Worm (Caenorhabditis elegans) whole organism, L3 larva: ENCODE results near the gene F53F8.5.

Experiments
- R02D3.7 ChIP-seq: fragments of 150-350 bp; optimal IDR thresholded peaks from 2 replicates; lab custom pipeline; 2014; ENCODE audit warnings: missing biosample characterization, missing genetic modification characterization
- aly-2 ChIP-seq: fragments of 150-350 bp; optimal IDR thresholded peaks from 2 replicates; lab custom pipeline; 2014; ENCODE audit warnings: missing biosample characterization, missing genetic modification characterization
- ama-1 ChIP-seq: fragments of 150-350 bp; optimal IDR thresholded peaks from 2 replicates; lab custom pipeline; 2018
- ceh-28 ChIP-seq: fragments of 150-350 bp; optimal IDR thresholded peaks from 2 replicates; lab custom pipeline; 2014; ENCODE audit warnings: missing biosample characterization, missing genetic modification reagents, missing genetic modification characterization
- fkh-10 ChIP-seq: sonication (generic microtip); optimal IDR thresholded peaks from 2 replicates; lab custom pipeline; 2017; ENCODE audit warnings: missing biosample characterization, missing genetic modification reagents, missing genetic modification characterization
- jun-1 ChIP-seq: fragments of 150-350 bp; optimal IDR thresholded peaks from 2 replicates; lab custom pipeline; 2014; ENCODE audit warnings: missing biosample characterization, missing genetic modification reagents, missing genetic modification characterization
- nhr-25 ChIP-seq: sonication (generic microtip); optimal IDR thresholded peaks from 2 replicates; lab custom pipeline; 2017; ENCODE audit warnings: missing biosample characterization, missing genetic modification characterization
- nhr-28 ChIP-seq: fragments of 150-350 bp; optimal IDR thresholded peaks from 2 replicates; lab custom pipeline; 2014; ENCODE audit warnings: missing biosample characterization, missing genetic modification characterization
- pqm-1 ChIP-seq: fragments of 150-350 bp; optimal IDR thresholded peaks from 2 replicates; lab custom pipeline; 2017; ENCODE audit warnings: missing biosample characterization, missing genetic modification characterization, inconsistent platforms
- ztf-11 ChIP-seq: fragments of 150-350 bp; optimal IDR thresholded peaks from 2 replicates; lab custom pipeline; 2014; ENCODE audit warnings: missing biosample characterization, missing genetic modification characterization

- TF ChIP-seq ama-1 (lab: Kevin White, UChicago) (no peak), ceh-28 (tag; lab: Kevin White, UChicago) (no peak), fkh-10 (GFP tag; lab: Kevin White, UChicago) (no peak), nhr-25 (tag; lab: Kevin White, UChicago) (no peak), R02D3.7 (tag; lab: Kevin White, UChicago) (no peak), ztf-11 (no peak), nhr-28 (tag; lab: Kevin White, UChicago) (no peak), aly-2 (tag; lab: Kevin White, UChicago) (no peak), jun-1 (no peak), pqm-1 (tag; lab: Kevin White, UChicago) (no peak)
These were observed 43.8 kb downstream of the F53F8.5 start, which contains the start of gene W01F3.2 for ce11 chrV:20660025-20660424.
